Fruit fly (Drosophila melanogaster) whole organism, prepupa: ENCODE results near the gene CG16854.

Experiments used
- Blimp-1 ChIP-seq: fragments of 200-800 bp; sonication (Bioruptor generic); optimal IDR thresholded peaks from 3 replicates; lab custom pipeline; 2017; ENCODE audit warnings: missing biosample characterization, missing genetic modification characterization, mild to moderate bottlenecking, moderate library complexity, missing genetic modification reagents
- CG10669 ChIP-seq: fragments of 200-800 bp; sonication (Bioruptor generic); optimal IDR thresholded peaks from 3 replicates; lab custom pipeline; 2018; ENCODE audit warnings: missing biosample characterization, mild to moderate bottlenecking, missing genetic modification characterization, moderate library complexity
- CG11294 ChIP-seq: fragments of 200-800 bp; sonication (Bioruptor generic); IDR thresholded peaks from 2 replicates; pipeline ENCODE4 v1.3.6; 2022; ENCODE audit warnings: missing biosample characterization, missing genetic modification characterization
- CG11762 ChIP-seq: fragments of 200-800 bp; sonication (Bioruptor generic); optimal IDR thresholded peaks from 3 replicates; lab custom pipeline; 2016; ENCODE audit warnings: missing biosample characterization, missing genetic modification characterization; ENCODE audit not compliant: insufficient read depth
- CG11902 ChIP-seq: fragments of 200-800 bp; sonication (Bioruptor generic); optimal IDR thresholded peaks from 3 replicates; lab custom pipeline; 2016; ENCODE audit warnings: missing biosample characterization, missing genetic modification characterization
- CG1621 ChIP-seq: fragments of 200-800 bp; sonication (Bioruptor generic); optimal IDR thresholded peaks from 3 replicates; lab custom pipeline; 2018; ENCODE audit warnings: missing biosample characterization, mild to moderate bottlenecking, missing genetic modification characterization
- CG16779 ChIP-seq: fragments of 200-800 bp; sonication (Bioruptor generic); optimal IDR thresholded peaks from 3 replicates; lab custom pipeline; 2017; ENCODE audit warnings: missing biosample characterization, mild to moderate bottlenecking, missing genetic modification characterization
- CG3032 ChIP-seq: fragments of 200-800 bp; optimal IDR thresholded peaks from 2 replicates; lab custom pipeline; 2019; ENCODE audit warnings: missing biosample characterization, mild to moderate bottlenecking, missing genetic modification characterization, moderate library complexity
- CG31627 ChIP-seq: fragments of 200-800 bp; sonication (Bioruptor generic); optimal IDR thresholded peaks from 3 replicates; lab custom pipeline; 2016; ENCODE audit warnings: missing biosample characterization, missing genetic modification characterization
- CG32006 ChIP-seq: fragments of 200-800 bp; sonication (Bioruptor generic); optimal IDR thresholded peaks from 3 replicates; lab custom pipeline; 2017; ENCODE audit warnings: missing biosample characterization, mild to moderate bottlenecking, missing genetic modification characterization
- CG34406 ChIP-seq: fragments of 200-800 bp; sonication (Bioruptor generic); optimal IDR thresholded peaks from 3 replicates; lab custom pipeline; 2016; ENCODE audit warnings: missing biosample characterization, missing genetic modification characterization
- CG3919 ChIP-seq: fragments of 200-800 bp; sonication (Bioruptor generic); optimal IDR thresholded peaks from 3 replicates; lab custom pipeline; 2016; ENCODE audit warnings: missing biosample characterization, missing genetic modification characterization
- CG4318 ChIP-seq: fragments of 200-800 bp; sonication (Bioruptor generic); optimal IDR thresholded peaks from 3 replicates; lab custom pipeline; 2017; ENCODE audit warnings: missing biosample characterization, mild to moderate bottlenecking, missing genetic modification characterization
- CG6276 ChIP-seq: fragments of 200-800 bp; sonication (Bioruptor generic); optimal IDR thresholded peaks from 2 replicates; lab custom pipeline; 2017; ENCODE audit warnings: missing biosample characterization, mild to moderate bottlenecking, missing genetic modification characterization
- CG6792 ChIP-seq: fragments of 200-800 bp; sonication (Bioruptor generic); optimal IDR thresholded peaks from 3 replicates; lab custom pipeline; 2016; ENCODE audit warnings: missing biosample characterization, missing genetic modification characterization
- CG6808 ChIP-seq: fragments of 200-800 bp; sonication (Bioruptor generic); optimal IDR thresholded peaks from 3 replicates; lab custom pipeline; 2017; ENCODE audit warnings: missing biosample characterization, missing genetic modification characterization, mild to moderate bottlenecking, moderate library complexity, missing genetic modification reagents
- CG8119 ChIP-seq: fragments of 200-800 bp; sonication (Bioruptor generic); IDR thresholded peaks from 3 replicates; pipeline ENCODE4 v1.3.6; 2022; ENCODE audit warnings: missing biosample characterization, missing genetic modification characterization
- CG8319 ChIP-seq: fragments of 200-800 bp; sonication (Bioruptor generic); optimal IDR thresholded peaks from 3 replicates; lab custom pipeline; 2016; ENCODE audit warnings: missing biosample characterization, missing genetic modification characterization
- CG8632 ChIP-seq: fragments of 200-800 bp; sonication (Bioruptor generic); optimal IDR thresholded peaks from 3 replicates; lab custom pipeline; 2016; ENCODE audit warnings: missing biosample characterization, missing genetic modification characterization
- CG9139 ChIP-seq: fragments of 200-800 bp; sonication (Bioruptor generic); optimal IDR thresholded peaks from 3 replicates; lab custom pipeline; 2017; ENCODE audit warnings: missing biosample characterization, mild to moderate bottlenecking, missing genetic modification characterization
- Eip78C ChIP-seq: fragments of 200-800 bp; sonication (Bioruptor generic); peaks from one replicate; lab custom pipeline; 2016; ENCODE audit warnings: missing biosample characterization, missing genetic modification characterization
- Ets21C ChIP-seq: fragments of 200-800 bp; sonication (Bioruptor generic); optimal IDR thresholded peaks from 3 replicates; lab custom pipeline; 2016; ENCODE audit warnings: missing biosample characterization, missing genetic modification characterization
- Ets96B ChIP-seq: fragments of 200-800 bp; optimal IDR thresholded peaks from 2 replicates; lab custom pipeline; 2019; ENCODE audit warnings: missing biosample characterization, mild to moderate bottlenecking, missing genetic modification characterization, moderate library complexity
- Gug ChIP-seq: fragments of 200-800 bp; sonication (Bioruptor generic); IDR thresholded peaks from 2 replicates; pipeline ENCODE4 v1.3.6; 2022; ENCODE audit warnings: missing biosample characterization, missing genetic modification characterization
- Hr38 ChIP-seq: sonication (Bioruptor generic); optimal IDR thresholded peaks from 2 replicates; lab custom pipeline; 2016; ENCODE audit warnings: missing biosample characterization, missing genetic modification characterization
- Hr39 ChIP-seq: fragments of 200-800 bp; sonication (Bioruptor generic); optimal IDR thresholded peaks from 2 replicates; lab custom pipeline; 2016; ENCODE audit warnings: missing biosample characterization, missing genetic modification characterization
- Hr4 ChIP-seq: fragments of 200-800 bp; sonication (Bioruptor generic); optimal IDR thresholded peaks from 3 replicates; lab custom pipeline; 2016; ENCODE audit warnings: missing biosample characterization, missing genetic modification characterization
- Met ChIP-seq: fragments of 200-800 bp; sonication (Bioruptor generic); optimal IDR thresholded peaks from 3 replicates; lab custom pipeline; 2016; ENCODE audit warnings: missing biosample characterization, missing genetic modification characterization
- OdsH ChIP-seq: fragments of 200-800 bp; sonication (Bioruptor generic); optimal IDR thresholded peaks from 3 replicates; lab custom pipeline; 2016; ENCODE audit warnings: missing biosample characterization, missing genetic modification characterization
- Smox ChIP-seq: fragments of 200-800 bp; sonication (Bioruptor generic); optimal IDR thresholded peaks from 3 replicates; lab custom pipeline; 2016; ENCODE audit warnings: missing biosample characterization, missing genetic modification characterization
- Sox102F ChIP-seq: fragments of 200-800 bp; sonication (Bioruptor generic); optimal IDR thresholded peaks from 2 replicates; lab custom pipeline; 2016; ENCODE audit warnings: missing biosample characterization, mild to moderate bottlenecking, missing genetic modification characterization
- Sox14 ChIP-seq: fragments of 200-800 bp; sonication (Bioruptor generic); optimal IDR thresholded peaks from 3 replicates; lab custom pipeline; 2016; ENCODE audit warnings: missing biosample characterization, missing genetic modification characterization
- achi ChIP-seq: fragments of 200-800 bp; sonication (Bioruptor generic); optimal IDR thresholded peaks from 3 replicates; lab custom pipeline; 2016; ENCODE audit warnings: missing biosample characterization, missing genetic modification characterization
- acj6 ChIP-seq: fragments of 200-800 bp; sonication (Bioruptor generic); optimal IDR thresholded peaks from 3 replicates; lab custom pipeline; 2016; ENCODE audit warnings: missing biosample characterization, missing genetic modification characterization
- cyc ChIP-seq: fragments of 200-800 bp; sonication (Bioruptor generic); optimal IDR thresholded peaks from 3 replicates; lab custom pipeline; 2016; ENCODE audit warnings: missing biosample characterization, missing genetic modification characterization
- dac ChIP-seq: fragments of 200-800 bp; sonication (Bioruptor generic); optimal IDR thresholded peaks from 2 replicates; lab custom pipeline; 2017; ENCODE audit warnings: missing biosample characterization, mild to moderate bottlenecking, missing genetic modification characterization
- dsx ChIP-seq: fragments of 200-800 bp; optimal IDR thresholded peaks from 3 replicates; lab custom pipeline; 2019; ENCODE audit warnings: missing biosample characterization, mild to moderate bottlenecking, missing genetic modification characterization, moderate library complexity; ENCODE audit not compliant: poor library complexity, severe bottlenecking
- eg ChIP-seq: fragments of 200-800 bp; sonication (Bioruptor generic); IDR thresholded peaks from 3 replicates; pipeline ENCODE4 v1.3.6; 2022; ENCODE audit warnings: missing biosample characterization, missing genetic modification characterization
- esn ChIP-seq: fragments of 200-800 bp; sonication (Bioruptor generic); optimal IDR thresholded peaks from 2 replicates; lab custom pipeline; 2016; ENCODE audit warnings: missing biosample characterization, mild to moderate bottlenecking, missing genetic modification characterization, moderate library complexity
- fd59A ChIP-seq: fragments of 200-800 bp; sonication (Bioruptor generic); optimal IDR thresholded peaks from 2 replicates; lab custom pipeline; 2017; ENCODE audit warnings: missing biosample characterization, mild to moderate bottlenecking, missing genetic modification characterization, missing genetic modification reagents
- fd85E ChIP-seq: fragments of 200-800 bp; sonication (Bioruptor generic); optimal IDR thresholded peaks from 3 replicates; lab custom pipeline; 2016; ENCODE audit warnings: missing biosample characterization, missing genetic modification characterization
- fkh ChIP-seq: fragments of 200-800 bp; sonication (Bioruptor generic); optimal IDR thresholded peaks from 3 replicates; lab custom pipeline; 2017; ENCODE audit warnings: missing biosample characterization, mild to moderate bottlenecking, missing genetic modification characterization, moderate library complexity
- lz ChIP-seq: fragments of 200-800 bp; sonication (Bioruptor generic); optimal IDR thresholded peaks from 3 replicates; lab custom pipeline; 2016; ENCODE audit warnings: missing biosample characterization, missing genetic modification characterization
- net ChIP-seq: fragments of 200-800 bp; sonication (Bioruptor generic); optimal IDR thresholded peaks from 3 replicates; lab custom pipeline; 2016; ENCODE audit warnings: missing biosample characterization, missing genetic modification characterization
- pdm3 ChIP-seq: fragments of 200-800 bp; sonication (Bioruptor generic); optimal IDR thresholded peaks from 3 replicates; lab custom pipeline; 2016; ENCODE audit warnings: missing biosample characterization, missing genetic modification characterization
- salr ChIP-seq, 2 experiments: fragments of 200-800 bp; sonication (Bioruptor generic); optimal IDR thresholded peaks; 3 replicates each; lab custom pipeline; 2016 to 2018; ENCODE audit warnings: missing biosample characterization in 2 of 2, missing genetic modification characterization in 2 of 2, mild to moderate bottlenecking in 1 of 2
- ss ChIP-seq, 2 experiments: fragments of 200-800 bp; sonication (Bioruptor generic); optimal IDR thresholded peaks; 2 replicates in 1 of 2; 3 replicates in 1 of 2; lab custom pipeline; 2017 to 2018; ENCODE audit warnings: mild to moderate bottlenecking in 2 of 2, missing biosample characterization in 2 of 2, missing genetic modification characterization in 2 of 2, moderate library complexity in 1 of 2
- svp ChIP-seq: fragments of 200-800 bp; sonication (Bioruptor generic); peaks from one replicate; lab custom pipeline; 2016; ENCODE audit warnings: missing biosample characterization, missing genetic modification characterization
- topi ChIP-seq: fragments of 200-800 bp; sonication (Bioruptor generic); optimal IDR thresholded peaks from 3 replicates; lab custom pipeline; 2016; ENCODE audit warnings: missing biosample characterization, missing genetic modification characterization
- vri ChIP-seq: fragments of 200-800 bp; sonication (Bioruptor generic); optimal IDR thresholded peaks from 3 replicates; lab custom pipeline; 2016; ENCODE audit warnings: missing biosample characterization, mild to moderate bottlenecking, missing genetic modification characterization

The CG16854 gene

DNA sequence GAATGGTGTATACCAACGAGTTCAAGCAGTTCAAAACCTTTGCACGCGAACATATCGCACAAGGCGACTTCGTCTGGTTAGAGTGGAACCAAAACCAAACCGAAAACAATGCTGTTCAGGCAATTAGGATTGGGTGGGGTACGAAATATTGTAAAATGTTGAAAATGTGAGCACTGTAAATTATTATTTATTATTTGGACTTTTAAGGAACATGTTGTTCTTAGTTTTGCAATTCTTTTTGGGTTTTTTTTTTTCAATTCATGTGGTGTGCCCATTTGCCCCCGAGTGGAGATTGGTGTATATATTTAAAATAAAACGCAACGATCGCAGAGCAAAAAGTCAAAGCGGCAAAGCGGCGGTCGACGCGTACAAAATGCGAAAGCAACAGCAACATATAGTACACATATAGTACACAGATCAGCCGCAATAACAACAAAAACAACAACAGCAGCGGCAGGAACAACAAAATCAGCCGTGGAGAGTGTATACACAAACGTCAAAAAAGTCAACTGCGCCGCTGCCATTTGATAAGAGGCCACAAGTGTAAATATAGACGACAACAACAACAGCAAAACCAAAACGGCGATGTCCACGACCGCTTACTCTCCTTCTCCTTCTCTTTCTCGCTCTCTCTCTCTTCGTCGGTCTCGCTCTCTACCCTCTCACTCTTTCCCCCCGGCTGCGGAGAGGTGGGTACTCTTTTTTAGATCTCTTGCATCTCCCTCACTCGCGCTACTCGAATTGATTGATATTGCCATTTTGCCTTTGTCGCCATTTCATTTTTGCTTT is 41.6 kb upstream of the CG16854 start:
- TF ChIP-seq ss (GFP tag; optimal IDR thresholded peaks at IDR 0.05; lab: Kevin White, UChicago) (peak; percentile 44 to 61), fkh (GFP tag; lab: Kevin White, UChicago) (peak; percentile 98), CG10669 (GFP tag; lab: Kevin White, UChicago) (peak; percentile 6), CG6792 (GFP tag; lab: Kevin White, UChicago) (peak; percentile 76), esn (GFP tag; lab: Kevin White, UChicago) (peak; percentile 86), svp (GFP tag; lab: Kevin White, UChicago) (peak; percentile 99), CG34406 (GFP tag; lab: Kevin White, UChicago) (peak; percentile 75), achi (GFP tag; lab: Kevin White, UChicago) (peak; percentile 63), Gug (GFP tag; lab: Robert Waterston, UW) (peak; percentile 51), CG6276 (GFP tag; lab: Kevin White, UChicago) (peak; percentile 68), CG32006 (GFP tag; lab: Kevin White, UChicago) (peak; percentile 75), fd85E (GFP tag; lab: Kevin White, UChicago) (peak; percentile 17), Sox102F (peak; percentile 82), CG31627 (peak; percentile 83), lz (GFP tag; lab: Kevin White, UChicago) (peak; percentile 69), CG8319 (GFP tag; lab: Kevin White, UChicago) (no peak), CG8119 (GFP tag; lab: Robert Waterston, UW) (peak; percentile 83), salr (GFP tag; optimal IDR thresholded peaks at IDR 0.05; lab: Kevin White, UChicago) (peak in 1 of 2 experiments; percentile 37), Hr39 (peak; percentile 80), CG11294 (GFP tag; lab: Robert Waterston, UW) (no peak; the same call in 1 of the 2 replicates), CG3032 (tag; lab: Kevin White, UChicago) (peak; percentile 5), CG11762 (GFP tag; lab: Kevin White, UChicago) (peak; percentile 41), topi (GFP tag; lab: Kevin White, UChicago) (peak; percentile 67), CG3919 (GFP tag; lab: Kevin White, UChicago) (peak; percentile 31), acj6 (GFP tag; lab: Kevin White, UChicago) (peak; percentile 79), Blimp-1 (GFP tag; lab: Kevin White, UChicago) (no peak), CG8632 (GFP tag; lab: Kevin White, UChicago) (peak; percentile 47), Eip78C (GFP tag; lab: Kevin White, UChicago) (peak; percentile 79), Ets96B (tag; lab: Kevin White, UChicago) (peak; percentile 35), CG1621 (tag; lab: Kevin White, UChicago) (peak; percentile 39), Hr4 (GFP tag; lab: Kevin White, UChicago) (peak; percentile 41), pdm3 (GFP tag; lab: Kevin White, UChicago) (peak; percentile 79), CG9139 (GFP tag; lab: Kevin White, UChicago) (no peak), dsx (GFP tag; lab: Kevin White, UChicago) (peak; percentile 48), CG11902 (peak; percentile 49), CG4318 (GFP tag; lab: Kevin White, UChicago) (peak; percentile 25), Hr38 (GFP tag; lab: Kevin White, UChicago) (no peak), net (GFP tag; lab: Kevin White, UChicago) (peak; percentile 52), cyc (GFP tag; lab: Kevin White, UChicago) (peak; percentile 64), CG16779 (tag; lab: Kevin White, UChicago) (peak; percentile 66), dac (no peak), OdsH (peak; percentile 78), Smox (GFP tag; lab: Kevin White, UChicago) (peak; percentile 85), Ets21C (GFP tag; lab: Kevin White, UChicago) (peak; percentile 69), fd59A (no peak), CG6808 (GFP tag; lab: Kevin White, UChicago) (peak; percentile 53), Sox14 (peak; percentile 66), vri (peak; percentile 66), Met (peak; percentile 82), eg (GFP tag; lab: Robert Waterston, UW) (peak; percentile 75; the same call in 2 of the 3 replicates)
